In genomic region chrX:5419045-5419901, dm6 we compare ENCODE assay signal across 5 fruit fly cellular contexts.
TF ChIP-seq lines count a peak whose summit lies in the region.

No protein-coding gene starts in this region.

- no peak for TF ChIP-seq CTCF in whole organism, embryonic (GFP tag; optimal IDR thresholded peaks at IDR 0.05; lab: Kevin White, UChicago)

TF ChIP-seq in whole organism, adult, 20 proteins besides CTCF, POLR2A, EP300 and RAD21 (continues in another document):
- TF ChIP-seq pad (GFP tag; optimal IDR thresholded peaks at IDR 0.05; lab: Kevin White, UChicago) = no peak
- TF ChIP-seq cic (GFP tag; optimal IDR thresholded peaks at IDR 0.05; lab: Kevin White, UChicago) = peak; percentile 25
- TF ChIP-seq CG14711 (tag; optimal IDR thresholded peaks at IDR 0.05; lab: Kevin White, UChicago) = peak; percentile 40
- peak; percentile 21 for TF ChIP-seq CG33017 (tag; optimal IDR thresholded peaks at IDR 0.05; lab: Kevin White, UChicago)
- TF ChIP-seq toe (GFP tag; optimal IDR thresholded peaks at IDR 0.05; lab: Kevin White, UChicago) = no peak
- no peak for TF ChIP-seq CG7045 (GFP tag; optimal IDR thresholded peaks at IDR 0.05; lab: Kevin White, UChicago)
- no peak for TF ChIP-seq kay (GFP tag; lab: Kevin White, UChicago; ENCODE audit: borderline replicate concordance)
- TF ChIP-seq cnc (optimal IDR thresholded peaks at IDR 0.05; lab: Kevin White, UChicago) = no peak
- no peak for TF ChIP-seq Clk (GFP tag; optimal IDR thresholded peaks at IDR 0.05; lab: Kevin White, UChicago)
- no peak for TF ChIP-seq CG12768 (GFP tag; optimal IDR thresholded peaks at IDR 0.05; lab: Kevin White, UChicago)
- TF ChIP-seq CG11617 (GFP tag; optimal IDR thresholded peaks at IDR 0.05; lab: Kevin White, UChicago) = peak; percentile 34
- TF ChIP-seq ovo (GFP tag; optimal IDR thresholded peaks at IDR 0.05; lab: Kevin White, UChicago) = peak; percentile 32
- TF ChIP-seq Mnt (GFP tag; optimal IDR thresholded peaks at IDR 0.05; lab: Kevin White, UChicago) = no peak
- no peak for TF ChIP-seq CG5204 (GFP tag; optimal IDR thresholded peaks at IDR 0.05; lab: Kevin White, UChicago)
- no peak for TF ChIP-seq tj (GFP tag; optimal IDR thresholded peaks at IDR 0.05; lab: Kevin White, UChicago)
- TF ChIP-seq bab1 (GFP tag; optimal IDR thresholded peaks at IDR 0.05; lab: Kevin White, UChicago) = no peak
- TF ChIP-seq Hr96 (GFP tag; optimal IDR thresholded peaks at IDR 0.05; lab: Kevin White, UChicago) = no peak
- no peak for TF ChIP-seq CG1620 (GFP tag; optimal IDR thresholded peaks at IDR 0.05; lab: Kevin White, UChicago)
- peak; percentile 45 for TF ChIP-seq CG7101 (tag; optimal IDR thresholded peaks at IDR 0.05; lab: Kevin White, UChicago)

TF ChIP-seq in whole organism, embryonic, 481 proteins besides CTCF, POLR2A, EP300 and RAD21 (continues in another document):
- TF ChIP-seq CG32532 (GFP tag; IDR thresholded peaks at IDR 0.05; lab: Robert Waterston, UW) (peak; percentile 80), Abd-B (GFP tag; optimal IDR thresholded peaks at IDR 0.05; lab: Kevin White, UChicago) (peak; percentile 73), Mes4 (GFP tag; optimal IDR thresholded peaks at IDR 0.05; lab: Kevin White, UChicago) (no peak), CG34376 (GFP tag; optimal IDR thresholded peaks at IDR 0.05; lab: Kevin White, UChicago) (peak; percentile 40), da (GFP tag; optimal IDR thresholded peaks at IDR 0.05; lab: Kevin White, UChicago) (no peak), ci (GFP tag; IDR thresholded peaks at IDR 0.05; lab: Robert Waterston, UW) (peak; percentile 86), CG7987 (GFP tag; optimal IDR thresholded peaks at IDR 0.05; lab: Kevin White, UChicago) (peak; percentile 10), gce (GFP tag; IDR thresholded peaks at IDR 0.05; lab: Robert Waterston, UW) (peak; percentile 72; the same call in 1 of the 3 replicates), grau (tag; optimal IDR thresholded peaks at IDR 0.05; lab: Kevin White, UChicago) (peak; percentile 64), CG1647 (GFP tag; optimal IDR thresholded peaks at IDR 0.05; lab: Kevin White, UChicago) (peak; percentile 52), CkIIα-i1 (GFP tag; IDR thresholded peaks at IDR 0.05; lab: Robert Waterston, UW) (0 out of 2 replicates have a peak, but pooled peaks have one; percentile 16), nau (GFP tag; optimal IDR thresholded peaks at IDR 0.05; lab: Kevin White, UChicago) (peak; percentile 67), otp (GFP tag; IDR thresholded peaks at IDR 0.05; lab: Robert Waterston, UW) (peak; percentile 78), CG4730 (GFP tag; IDR thresholded peaks at IDR 0.05; lab: Robert Waterston, UW) (peak; percentile 75), CG18476 (GFP tag; optimal IDR thresholded peaks at IDR 0.05; lab: Kevin White, UChicago) (peak; percentile 43), CG2889 (GFP tag; IDR thresholded peaks at IDR 0.05; lab: Robert Waterston, UW) (no peak; the same call in 2 of the 3 replicates), CG2875 (GFP tag; optimal IDR thresholded peaks at IDR 0.05; lab: Kevin White, UChicago) (peak; percentile 9), Aef1 (GFP tag; IDR thresholded peaks at IDR 0.05; lab: Robert Waterston, UW) (peak; percentile 69)

TF ChIP-seq in whole organism, prepupa, 60 proteins besides CTCF, POLR2A, EP300 and RAD21 (continues in another document):
- TF ChIP-seq CG8319 (GFP tag; optimal IDR thresholded peaks at IDR 0.05; lab: Kevin White, UChicago) = no peak
- TF ChIP-seq fkh (GFP tag; optimal IDR thresholded peaks at IDR 0.05; lab: Kevin White, UChicago) = peak; percentile 46
- no peak for TF ChIP-seq Eip93F (GFP tag; optimal IDR thresholded peaks at IDR 0.05; lab: Kevin White, UChicago)
- peak; percentile 46 for TF ChIP-seq Hr39 (GFP tag; optimal IDR thresholded peaks at IDR 0.05; lab: Kevin White, UChicago)
- TF ChIP-seq ss (GFP tag; optimal IDR thresholded peaks at IDR 0.05; lab: Kevin White, UChicago) = peak in 1 of 2 experiments; percentile 1
- peak; percentile 39 for TF ChIP-seq CG3919 (GFP tag; optimal IDR thresholded peaks at IDR 0.05; lab: Kevin White, UChicago)
- TF ChIP-seq achi (GFP tag; optimal IDR thresholded peaks at IDR 0.05; lab: Kevin White, UChicago) = peak; percentile 47
- TF ChIP-seq CG11902 (GFP tag; optimal IDR thresholded peaks at IDR 0.05; lab: Kevin White, UChicago) = peak; percentile 17
- TF ChIP-seq CG4318 (GFP tag; optimal IDR thresholded peaks at IDR 0.05; lab: Kevin White, UChicago) = peak; percentile 60
- no peak for TF ChIP-seq CG9139 (GFP tag; optimal IDR thresholded peaks at IDR 0.05; lab: Kevin White, UChicago)
- TF ChIP-seq CG15336 (GFP tag; IDR thresholded peaks at IDR 0.05; lab: Robert Waterston, UW) = peak; percentile 64
- no peak for TF ChIP-seq CG1621 (tag; optimal IDR thresholded peaks at IDR 0.05; lab: Kevin White, UChicago)
- no peak for TF ChIP-seq CG6808 (GFP tag; optimal IDR thresholded peaks at IDR 0.05; lab: Kevin White, UChicago)
- no peak for TF ChIP-seq CG7368 (GFP tag; optimal IDR thresholded peaks at IDR 0.05; lab: Kevin White, UChicago)
- peak; percentile 31 for TF ChIP-seq Met (GFP tag; optimal IDR thresholded peaks at IDR 0.05; lab: Kevin White, UChicago)
- no peak for TF ChIP-seq CG11762 (GFP tag; optimal IDR thresholded peaks at IDR 0.05; lab: Kevin White, UChicago; ENCODE audit: insufficient read depth)
- peak; percentile 66 for TF ChIP-seq CG8119 (GFP tag; IDR thresholded peaks at IDR 0.05; lab: Robert Waterston, UW)
- TF ChIP-seq CG31627 (GFP tag; optimal IDR thresholded peaks at IDR 0.05; lab: Kevin White, UChicago) = peak; percentile 39
- TF ChIP-seq OdsH (GFP tag; optimal IDR thresholded peaks at IDR 0.05; lab: Kevin White, UChicago) = peak; percentile 50

TF ChIP-seq in whole organism, pupa, 21 proteins besides CTCF, POLR2A, EP300 and RAD21:
- TF ChIP-seq CG8301 (tag; optimal IDR thresholded peaks at IDR 0.05; lab: Kevin White, UChicago) = peak; percentile 61
- TF ChIP-seq CG13204 (GFP tag; optimal IDR thresholded peaks at IDR 0.05; lab: Kevin White, UChicago) = no peak
- peak; percentile 53 for TF ChIP-seq Ets98B (GFP tag; IDR thresholded peaks at IDR 0.05; lab: Robert Waterston, UW)
- no peak for TF ChIP-seq CG10348 (GFP tag; IDR thresholded peaks at IDR 0.05; lab: Robert Waterston, UW)
- peak; percentile 65 for TF ChIP-seq CG32121 (GFP tag; IDR thresholded peaks at IDR 0.05; lab: Robert Waterston, UW)
- TF ChIP-seq EcR (GFP tag; optimal IDR thresholded peaks at IDR 0.05; lab: Kevin White, UChicago) = no peak
- TF ChIP-seq Snoo (tag; optimal IDR thresholded peaks at IDR 0.05; lab: Kevin White, UChicago) = no peak
- 0 out of 2 replicates have a peak, but pooled peaks have one; percentile 27 for TF ChIP-seq rn (GFP tag; IDR thresholded peaks at IDR 0.05; lab: Robert Waterston, UW)
- TF ChIP-seq CG34367 (tag; optimal IDR thresholded peaks at IDR 0.05; lab: Kevin White, UChicago) = peak; percentile 8
- TF ChIP-seq Pif1B (GFP tag; optimal IDR thresholded peaks at IDR 0.05; lab: Kevin White, UChicago) = peak; percentile 29
- TF ChIP-seq gl (tag; optimal IDR thresholded peaks at IDR 0.05; lab: Kevin White, UChicago) = no peak
- TF ChIP-seq CG14655 (GFP tag; optimal IDR thresholded peaks at IDR 0.05; lab: Kevin White, UChicago) = no peak
- peak; percentile 40 for TF ChIP-seq Pif1A (GFP tag; optimal IDR thresholded peaks at IDR 0.05; lab: Kevin White, UChicago)
- peak; percentile 32 for TF ChIP-seq CG8159 (tag; optimal IDR thresholded peaks at IDR 0.05; lab: Kevin White, UChicago)
- peak; percentile 37 for TF ChIP-seq CG15710 (tag; optimal IDR thresholded peaks at IDR 0.05; lab: Kevin White, UChicago)
- TF ChIP-seq D1 (tag; optimal IDR thresholded peaks at IDR 0.05; lab: Kevin White, UChicago) = no peak
- TF ChIP-seq fd96Ca (GFP tag; IDR thresholded peaks at IDR 0.05; lab: Robert Waterston, UW) = peak; percentile 64; the same call in 1 of the 3 replicates
- TF ChIP-seq CG12605 (GFP tag; IDR thresholded peaks at IDR 0.05; lab: Robert Waterston, UW) = peak; percentile 42; the same call in 1 of the 2 replicates
- TF ChIP-seq CG17806 (tag; optimal IDR thresholded peaks at IDR 0.05; lab: Kevin White, UChicago) = peak; percentile 8
- peak; percentile 69; the same call in 2 of the 3 replicates for TF ChIP-seq CG4496 (GFP tag; IDR thresholded peaks at IDR 0.05; lab: Robert Waterston, UW)
- peak; percentile 27 for TF ChIP-seq CG9948 (tag; optimal IDR thresholded peaks at IDR 0.05; lab: Kevin White, UChicago)

TF ChIP-seq in whole organism, wandering third instar larva, 38 proteins besides CTCF, POLR2A, EP300 and RAD21:
- peak; percentile 10 for TF ChIP-seq woc (GFP tag; optimal IDR thresholded peaks at IDR 0.05; lab: Kevin White, UChicago)
- TF ChIP-seq fru (GFP tag; optimal IDR thresholded peaks at IDR 0.05; lab: Kevin White, UChicago) = peak; percentile 49
- peak; percentile 2 for TF ChIP-seq br (GFP tag; optimal IDR thresholded peaks at IDR 0.05; lab: Kevin White, UChicago)
- peak; percentile 28 for TF ChIP-seq ey (GFP tag; optimal IDR thresholded peaks at IDR 0.05; lab: Kevin White, UChicago)
- no peak for TF ChIP-seq lola (GFP tag; optimal IDR thresholded peaks at IDR 0.05; lab: Kevin White, UChicago)
- no peak for TF ChIP-seq dmrt93B (GFP tag; optimal IDR thresholded peaks at IDR 0.05; lab: Kevin White, UChicago)
- TF ChIP-seq Dfd (GFP tag; optimal IDR thresholded peaks at IDR 0.05; lab: Kevin White, UChicago) = no peak
- no peak for TF ChIP-seq Mio (GFP tag; optimal IDR thresholded peaks at IDR 0.05; lab: Kevin White, UChicago)
- TF ChIP-seq foxo (GFP tag; optimal IDR thresholded peaks at IDR 0.05; lab: Kevin White, UChicago) = peak in 1 of 2 experiments; percentile 61
- peak; percentile 3 for TF ChIP-seq sv (GFP tag; optimal IDR thresholded peaks at IDR 0.05; lab: Kevin White, UChicago)
- TF ChIP-seq OdsH (GFP tag; optimal IDR thresholded peaks at IDR 0.05; lab: Kevin White, UChicago) = peak; percentile 13
- no peak for TF ChIP-seq usp (GFP tag; optimal IDR thresholded peaks at IDR 0.05; lab: Kevin White, UChicago)
- no peak for TF ChIP-seq jim (GFP tag; optimal IDR thresholded peaks at IDR 0.05; lab: Kevin White, UChicago)
- no peak for TF ChIP-seq Rel (GFP tag; optimal IDR thresholded peaks at IDR 0.05; lab: Kevin White, UChicago)
- peak; percentile 88 for TF ChIP-seq Rel (tag; optimal IDR thresholded peaks at IDR 0.05; lab: Kevin White, UChicago)
- TF ChIP-seq Hr78 (GFP tag; optimal IDR thresholded peaks at IDR 0.05; lab: Kevin White, UChicago) = no peak
- TF ChIP-seq h (GFP tag; optimal IDR thresholded peaks at IDR 0.05; lab: Kevin White, UChicago) = peak; percentile 49
- no peak for TF ChIP-seq Vsx2 (GFP tag; optimal IDR thresholded peaks at IDR 0.05; lab: Kevin White, UChicago; ENCODE audit: partially characterized antibody)
- TF ChIP-seq rgr (GFP tag; optimal IDR thresholded peaks at IDR 0.05; lab: Kevin White, UChicago) = peak; percentile 41
- peak; percentile 32 for TF ChIP-seq psq (GFP tag; optimal IDR thresholded peaks at IDR 0.05; lab: Kevin White, UChicago)
- no peak for TF ChIP-seq GATAd (GFP tag; optimal IDR thresholded peaks at IDR 0.05; lab: Kevin White, UChicago)
